Fruit fly (Drosophila melanogaster): ENCODE data around the gene mgl.

The mgl gene

dm6 chrX:9502286-9502685 is 2.4 kb upstream of the mgl start:
- TF ChIP-seq fru (GFP tag; optimal IDR thresholded peaks at IDR 0.05), result no peak
- no peak for TF ChIP-seq dl (GFP tag; optimal IDR thresholded peaks at IDR 0.05; ENCODE audit: insufficient read depth in 1 of 2, partially characterized antibody in 2 of 2)
- peak; percentile 43 for TF ChIP-seq brk (GFP tag; optimal IDR thresholded peaks at IDR 0.05)
- no peak for TF ChIP-seq Jra (GFP tag; optimal IDR thresholded peaks at IDR 0.05)
- TF ChIP-seq Hr83 (GFP tag; optimal IDR thresholded peaks at IDR 0.05; ENCODE audit: poor library complexity, severe bottlenecking), result no peak
- no peak for TF ChIP-seq N (GFP tag; optimal IDR thresholded peaks at IDR 0.05)
- no peak for TF ChIP-seq woc (GFP tag; optimal IDR thresholded peaks at IDR 0.05)

- TF ChIP-seq fru (GFP tag; optimal IDR thresholded peaks at IDR 0.05) (no peak), Rel (GFP tag; optimal IDR thresholded peaks at IDR 0.05) (no peak), Rel (tag; optimal IDR thresholded peaks at IDR 0.05) (no peak), usp (GFP tag; optimal IDR thresholded peaks at IDR 0.05) (no peak), Jra (GFP tag; optimal IDR thresholded peaks at IDR 0.05) (no peak), dsf (GFP tag; optimal IDR thresholded peaks at IDR 0.05; ENCODE audit: borderline replicate concordance) (no peak), br (GFP tag; optimal IDR thresholded peaks at IDR 0.05) (no peak)
Measured at dm6 chrX:9500805-9501281, 914 bp upstream of the mgl start.

- TF ChIP-seq psq (GFP tag; optimal IDR thresholded peaks at IDR 0.05), result no peak
- no peak for TF ChIP-seq N (GFP tag; optimal IDR thresholded peaks at IDR 0.05)
- TF ChIP-seq dsf (GFP tag; optimal IDR thresholded peaks at IDR 0.05; ENCODE audit: borderline replicate concordance), result no peak
- no peak for TF ChIP-seq Rel (GFP tag; optimal IDR thresholded peaks at IDR 0.05)
- TF ChIP-seq Rel (tag; optimal IDR thresholded peaks at IDR 0.05), result no peak
- TF ChIP-seq CG32264 (GFP tag; optimal IDR thresholded peaks at IDR 0.05), result no peak
- no peak for TF ChIP-seq Jra (GFP tag; optimal IDR thresholded peaks at IDR 0.05)
Measured at dm6 chrX:9498174-9498573, 1.8 kb downstream of the mgl start.

dm6 chrX:9497123-9497522 is 2.8 kb downstream of the mgl start:
- TF ChIP-seq Vsx2 (GFP tag; optimal IDR thresholded peaks at IDR 0.05; ENCODE audit: partially characterized antibody), result peak; percentile 39
- TF ChIP-seq Dif (GFP tag; optimal IDR thresholded peaks at IDR 0.05; ENCODE audit: partially characterized antibody), result peak; percentile 27
- TF ChIP-seq N (GFP tag; optimal IDR thresholded peaks at IDR 0.05), result no peak
- no peak for TF ChIP-seq Jra (GFP tag; optimal IDR thresholded peaks at IDR 0.05)
- no peak for TF ChIP-seq dsf (GFP tag; optimal IDR thresholded peaks at IDR 0.05; ENCODE audit: borderline replicate concordance)
- no peak for TF ChIP-seq Sp1 (GFP tag; optimal IDR thresholded peaks at IDR 0.05)
- no peak for TF ChIP-seq h (GFP tag; optimal IDR thresholded peaks at IDR 0.05)
- no peak for TF ChIP-seq OdsH (GFP tag; optimal IDR thresholded peaks at IDR 0.05)
- TF ChIP-seq usp (GFP tag; optimal IDR thresholded peaks at IDR 0.05), result no peak
- TF ChIP-seq woc (GFP tag; optimal IDR thresholded peaks at IDR 0.05), result no peak
- TF ChIP-seq dl (GFP tag; optimal IDR thresholded peaks at IDR 0.05; ENCODE audit: insufficient read depth in 1 of 2, partially characterized antibody in 2 of 2), result peak in 1 of 2 experiments; percentile 35
- no peak for TF ChIP-seq Abd-B (GFP tag; optimal IDR thresholded peaks at IDR 0.05)
- no peak for TF ChIP-seq Hr83 (GFP tag; optimal IDR thresholded peaks at IDR 0.05; ENCODE audit: poor library complexity, severe bottlenecking)
- no peak for TF ChIP-seq pan (optimal IDR thresholded peaks at IDR 0.05)
- TF ChIP-seq Hnf4 (GFP tag; optimal IDR thresholded peaks at IDR 0.05), result no peak
- TF ChIP-seq Dfd (GFP tag; optimal IDR thresholded peaks at IDR 0.05), result no peak
- TF ChIP-seq GATAd (GFP tag; optimal IDR thresholded peaks at IDR 0.05), result no peak
- TF ChIP-seq br (GFP tag; optimal IDR thresholded peaks at IDR 0.05), result no peak
- TF ChIP-seq foxo (GFP tag; optimal IDR thresholded peaks at IDR 0.05), result no peak
- TF ChIP-seq CrebA (GFP tag; optimal IDR thresholded peaks at IDR 0.05; ENCODE audit: borderline replicate concordance), result no peak
- TF ChIP-seq CG32264 (GFP tag; optimal IDR thresholded peaks at IDR 0.05), result no peak
- TF ChIP-seq dmrt93B (GFP tag; optimal IDR thresholded peaks at IDR 0.05), result no peak
- peak; percentile 77 for TF ChIP-seq psq (GFP tag; optimal IDR thresholded peaks at IDR 0.05)
- no peak for TF ChIP-seq tai (GFP tag; optimal IDR thresholded peaks at IDR 0.05)
- no peak for TF ChIP-seq HLH106 (tag; optimal IDR thresholded peaks at IDR 0.05)
- no peak for TF ChIP-seq sage (GFP tag; optimal IDR thresholded peaks at IDR 0.05)
- no peak for TF ChIP-seq sv (GFP tag; optimal IDR thresholded peaks at IDR 0.05)
- no peak for TF ChIP-seq ey (GFP tag; optimal IDR thresholded peaks at IDR 0.05)
